Fruit fly (Drosophila melanogaster) whole organism, prepupa: ENCODE measurements around the gene GCC88.

Source experiments
- Blimp-1 ChIP-seq: fragments of 200-800 bp; sonication (Bioruptor generic); optimal IDR thresholded peaks from 3 replicates; lab custom pipeline; 2017; ENCODE audit warnings: missing biosample characterization, missing genetic modification characterization, mild to moderate bottlenecking, moderate library complexity, missing genetic modification reagents
- CG10631 ChIP-seq: fragments of 200-800 bp; sonication (Bioruptor generic); optimal IDR thresholded peaks from 2 replicates; lab custom pipeline; 2016; ENCODE audit warnings: missing biosample characterization, missing genetic modification characterization
- CG11294 ChIP-seq: fragments of 200-800 bp; sonication (Bioruptor generic); IDR thresholded peaks from 2 replicates; pipeline ENCODE4 v1.3.6; 2022; ENCODE audit warnings: missing biosample characterization, missing genetic modification characterization
- CG11762 ChIP-seq: fragments of 200-800 bp; sonication (Bioruptor generic); optimal IDR thresholded peaks from 3 replicates; lab custom pipeline; 2016; ENCODE audit warnings: missing biosample characterization, missing genetic modification characterization; ENCODE audit not compliant: insufficient read depth
- CG11902 ChIP-seq: fragments of 200-800 bp; sonication (Bioruptor generic); optimal IDR thresholded peaks from 3 replicates; lab custom pipeline; 2016; ENCODE audit warnings: missing biosample characterization, missing genetic modification characterization
- CG15336 ChIP-seq: fragments of 200-800 bp; sonication (Bioruptor generic); IDR thresholded peaks from 2 replicates; pipeline ENCODE4 v1.3.6; 2022; ENCODE audit warnings: missing biosample characterization, missing genetic modification characterization
- CG1621 ChIP-seq: fragments of 200-800 bp; sonication (Bioruptor generic); optimal IDR thresholded peaks from 3 replicates; lab custom pipeline; 2018; ENCODE audit warnings: missing biosample characterization, mild to moderate bottlenecking, missing genetic modification characterization
- CG16779 ChIP-seq: fragments of 200-800 bp; sonication (Bioruptor generic); optimal IDR thresholded peaks from 3 replicates; lab custom pipeline; 2017; ENCODE audit warnings: missing biosample characterization, mild to moderate bottlenecking, missing genetic modification characterization
- CG32006 ChIP-seq: fragments of 200-800 bp; sonication (Bioruptor generic); optimal IDR thresholded peaks from 3 replicates; lab custom pipeline; 2017; ENCODE audit warnings: missing biosample characterization, mild to moderate bottlenecking, missing genetic modification characterization
- CG34406 ChIP-seq: fragments of 200-800 bp; sonication (Bioruptor generic); optimal IDR thresholded peaks from 3 replicates; lab custom pipeline; 2016; ENCODE audit warnings: missing biosample characterization, missing genetic modification characterization
- CG3919 ChIP-seq: fragments of 200-800 bp; sonication (Bioruptor generic); optimal IDR thresholded peaks from 3 replicates; lab custom pipeline; 2016; ENCODE audit warnings: missing biosample characterization, missing genetic modification characterization
- CG4318 ChIP-seq: fragments of 200-800 bp; sonication (Bioruptor generic); optimal IDR thresholded peaks from 3 replicates; lab custom pipeline; 2017; ENCODE audit warnings: missing biosample characterization, mild to moderate bottlenecking, missing genetic modification characterization
- CG6163 ChIP-seq: fragments of 200-800 bp; sonication (Bioruptor generic); IDR thresholded peaks from 3 replicates; pipeline ENCODE4 v1.3.6; 2022; ENCODE audit warnings: missing biosample characterization, missing genetic modification characterization
- CG6276 ChIP-seq: fragments of 200-800 bp; sonication (Bioruptor generic); optimal IDR thresholded peaks from 2 replicates; lab custom pipeline; 2017; ENCODE audit warnings: missing biosample characterization, mild to moderate bottlenecking, missing genetic modification characterization
- CG6808 ChIP-seq: fragments of 200-800 bp; sonication (Bioruptor generic); optimal IDR thresholded peaks from 3 replicates; lab custom pipeline; 2017; ENCODE audit warnings: missing biosample characterization, missing genetic modification characterization, mild to moderate bottlenecking, moderate library complexity, missing genetic modification reagents
- CG6854 ChIP-seq: fragments of 200-800 bp; sonication (Bioruptor generic); optimal IDR thresholded peaks from 2 replicates; lab custom pipeline; 2017; ENCODE audit warnings: missing biosample characterization, mild to moderate bottlenecking, missing genetic modification characterization
- CG8319 ChIP-seq: fragments of 200-800 bp; sonication (Bioruptor generic); optimal IDR thresholded peaks from 3 replicates; lab custom pipeline; 2016; ENCODE audit warnings: missing biosample characterization, missing genetic modification characterization
- CG8632 ChIP-seq: fragments of 200-800 bp; sonication (Bioruptor generic); optimal IDR thresholded peaks from 3 replicates; lab custom pipeline; 2016; ENCODE audit warnings: missing biosample characterization, missing genetic modification characterization
- CG9139 ChIP-seq: fragments of 200-800 bp; sonication (Bioruptor generic); optimal IDR thresholded peaks from 3 replicates; lab custom pipeline; 2017; ENCODE audit warnings: missing biosample characterization, mild to moderate bottlenecking, missing genetic modification characterization
- Eip75B ChIP-seq: fragments of 200-800 bp; sonication (Bioruptor generic); optimal IDR thresholded peaks from 3 replicates; lab custom pipeline; 2016; ENCODE audit warnings: missing biosample characterization, missing genetic modification characterization
- Eip78C ChIP-seq: fragments of 200-800 bp; sonication (Bioruptor generic); peaks from one replicate; lab custom pipeline; 2016; ENCODE audit warnings: missing biosample characterization, missing genetic modification characterization
- Ets21C ChIP-seq: fragments of 200-800 bp; sonication (Bioruptor generic); optimal IDR thresholded peaks from 3 replicates; lab custom pipeline; 2016; ENCODE audit warnings: missing biosample characterization, missing genetic modification characterization
- Ets96B ChIP-seq: fragments of 200-800 bp; optimal IDR thresholded peaks from 2 replicates; lab custom pipeline; 2019; ENCODE audit warnings: missing biosample characterization, mild to moderate bottlenecking, missing genetic modification characterization, moderate library complexity
- Hr39 ChIP-seq: fragments of 200-800 bp; sonication (Bioruptor generic); optimal IDR thresholded peaks from 2 replicates; lab custom pipeline; 2016; ENCODE audit warnings: missing biosample characterization, missing genetic modification characterization
- Hr4 ChIP-seq: fragments of 200-800 bp; sonication (Bioruptor generic); optimal IDR thresholded peaks from 3 replicates; lab custom pipeline; 2016; ENCODE audit warnings: missing biosample characterization, missing genetic modification characterization
- Lpt ChIP-seq: fragments of 200-800 bp; sonication (Bioruptor generic); optimal IDR thresholded peaks from 3 replicates; lab custom pipeline; 2016; ENCODE audit warnings: missing biosample characterization, missing genetic modification characterization
- OdsH ChIP-seq: fragments of 200-800 bp; sonication (Bioruptor generic); optimal IDR thresholded peaks from 3 replicates; lab custom pipeline; 2016; ENCODE audit warnings: missing biosample characterization, missing genetic modification characterization
- Sox102F ChIP-seq: fragments of 200-800 bp; sonication (Bioruptor generic); optimal IDR thresholded peaks from 2 replicates; lab custom pipeline; 2016; ENCODE audit warnings: missing biosample characterization, mild to moderate bottlenecking, missing genetic modification characterization
- Sox14 ChIP-seq: fragments of 200-800 bp; sonication (Bioruptor generic); optimal IDR thresholded peaks from 3 replicates; lab custom pipeline; 2016; ENCODE audit warnings: missing biosample characterization, missing genetic modification characterization
- Sox15 ChIP-seq: fragments of 200-800 bp; sonication (Bioruptor generic); optimal IDR thresholded peaks from 3 replicates; lab custom pipeline; 2016; ENCODE audit warnings: missing biosample characterization, missing genetic modification characterization
- acj6 ChIP-seq: fragments of 200-800 bp; sonication (Bioruptor generic); optimal IDR thresholded peaks from 3 replicates; lab custom pipeline; 2016; ENCODE audit warnings: missing biosample characterization, missing genetic modification characterization
- dac ChIP-seq: fragments of 200-800 bp; sonication (Bioruptor generic); optimal IDR thresholded peaks from 2 replicates; lab custom pipeline; 2017; ENCODE audit warnings: missing biosample characterization, mild to moderate bottlenecking, missing genetic modification characterization
- dsx ChIP-seq: fragments of 200-800 bp; optimal IDR thresholded peaks from 3 replicates; lab custom pipeline; 2019; ENCODE audit warnings: missing biosample characterization, mild to moderate bottlenecking, missing genetic modification characterization, moderate library complexity; ENCODE audit not compliant: poor library complexity, severe bottlenecking
- esn ChIP-seq: fragments of 200-800 bp; sonication (Bioruptor generic); optimal IDR thresholded peaks from 2 replicates; lab custom pipeline; 2016; ENCODE audit warnings: missing biosample characterization, mild to moderate bottlenecking, missing genetic modification characterization, moderate library complexity
- fd85E ChIP-seq: fragments of 200-800 bp; sonication (Bioruptor generic); optimal IDR thresholded peaks from 3 replicates; lab custom pipeline; 2016; ENCODE audit warnings: missing biosample characterization, missing genetic modification characterization
- fkh ChIP-seq: fragments of 200-800 bp; sonication (Bioruptor generic); optimal IDR thresholded peaks from 3 replicates; lab custom pipeline; 2017; ENCODE audit warnings: missing biosample characterization, mild to moderate bottlenecking, missing genetic modification characterization, moderate library complexity
- lz ChIP-seq: fragments of 200-800 bp; sonication (Bioruptor generic); optimal IDR thresholded peaks from 3 replicates; lab custom pipeline; 2016; ENCODE audit warnings: missing biosample characterization, missing genetic modification characterization
- net ChIP-seq: fragments of 200-800 bp; sonication (Bioruptor generic); optimal IDR thresholded peaks from 3 replicates; lab custom pipeline; 2016; ENCODE audit warnings: missing biosample characterization, missing genetic modification characterization
- pdm3 ChIP-seq: fragments of 200-800 bp; sonication (Bioruptor generic); optimal IDR thresholded peaks from 3 replicates; lab custom pipeline; 2016; ENCODE audit warnings: missing biosample characterization, missing genetic modification characterization
- salr ChIP-seq, 2 experiments: fragments of 200-800 bp; sonication (Bioruptor generic); optimal IDR thresholded peaks; 3 replicates each; lab custom pipeline; 2016 to 2018; ENCODE audit warnings: missing biosample characterization in 2 of 2, missing genetic modification characterization in 2 of 2, mild to moderate bottlenecking in 1 of 2
- spab ChIP-seq: fragments of 200-800 bp; sonication (Bioruptor generic); optimal IDR thresholded peaks from 2 replicates; lab custom pipeline; 2017; ENCODE audit warnings: missing biosample characterization, mild to moderate bottlenecking, missing genetic modification characterization, missing genetic modification reagents
- ss ChIP-seq, 2 experiments: fragments of 200-800 bp; sonication (Bioruptor generic); optimal IDR thresholded peaks; 2 replicates in 1 of 2; 3 replicates in 1 of 2; lab custom pipeline; 2017 to 2018; ENCODE audit warnings: mild to moderate bottlenecking in 2 of 2, missing biosample characterization in 2 of 2, missing genetic modification characterization in 2 of 2, moderate library complexity in 1 of 2
- svp ChIP-seq: fragments of 200-800 bp; sonication (Bioruptor generic); peaks from one replicate; lab custom pipeline; 2016; ENCODE audit warnings: missing biosample characterization, missing genetic modification characterization
- topi ChIP-seq: fragments of 200-800 bp; sonication (Bioruptor generic); optimal IDR thresholded peaks from 3 replicates; lab custom pipeline; 2016; ENCODE audit warnings: missing biosample characterization, missing genetic modification characterization
- vri ChIP-seq: fragments of 200-800 bp; sonication (Bioruptor generic); optimal IDR thresholded peaks from 3 replicates; lab custom pipeline; 2016; ENCODE audit warnings: missing biosample characterization, mild to moderate bottlenecking, missing genetic modification characterization

Gene GCC88

dm6 chr3R:11209801-11210402, 20.5 kb downstream of the GCC88 start, which contains the start of the genes SdhC and Tctp (continued):
- peak; percentile 31 for TF ChIP-seq Lpt (GFP tag; lab: Kevin White, UChicago)
- peak; percentile 28 for TF ChIP-seq Ets21C (GFP tag; lab: Kevin White, UChicago)
- TF ChIP-seq CG6163: peak; percentile 42; the same call in 2 of the 3 replicates
- peak; percentile 47 for TF ChIP-seq lz (GFP tag; lab: Kevin White, UChicago)
- peak; percentile 42 for TF ChIP-seq Hr4 (GFP tag; lab: Kevin White, UChicago)
- peak; percentile 5 for TF ChIP-seq net
- TF ChIP-seq CG4318 (GFP tag; lab: Kevin White, UChicago): no peak
- peak; percentile 19 for TF ChIP-seq CG1621
- TF ChIP-seq CG8319 (GFP tag; lab: Kevin White, UChicago): no peak
- no peak for TF ChIP-seq Ets96B (tag; lab: Kevin White, UChicago)
- peak; percentile 62 for TF ChIP-seq CG10631
- peak; percentile 12 for TF ChIP-seq Hr39 (GFP tag; lab: Kevin White, UChicago)
- peak; percentile 52 for TF ChIP-seq pdm3
- TF ChIP-seq svp: peak; percentile 74
- peak; percentile 85 for TF ChIP-seq Eip78C (GFP tag; lab: Kevin White, UChicago)
- peak; percentile 12 for TF ChIP-seq CG6808
- TF ChIP-seq fd85E (GFP tag; lab: Kevin White, UChicago): no peak
- no peak for TF ChIP-seq CG11902
- TF ChIP-seq acj6 (GFP tag; lab: Kevin White, UChicago): peak; percentile 24
- peak; percentile 43 for TF ChIP-seq OdsH

- TF ChIP-seq Sox14: no peak
- TF ChIP-seq vri (GFP tag; lab: Kevin White, UChicago): peak; percentile 71
- no peak for TF ChIP-seq CG11902
- TF ChIP-seq Ets21C (GFP tag; lab: Kevin White, UChicago): no peak
- TF ChIP-seq fd85E (GFP tag; lab: Kevin White, UChicago): no peak
- no peak for TF ChIP-seq salr (GFP tag; optimal IDR thresholded peaks at IDR 0.05; lab: Kevin White, UChicago)
- no peak for TF ChIP-seq CG4318 (GFP tag; lab: Kevin White, UChicago)
- TF ChIP-seq svp: no peak
- TF ChIP-seq topi: peak; percentile 23
- peak; percentile 77 for TF ChIP-seq CG9139
- no peak for TF ChIP-seq CG10631
- TF ChIP-seq fkh (GFP tag; lab: Kevin White, UChicago): peak; percentile 23
- TF ChIP-seq CG32006: no peak
- no peak for TF ChIP-seq CG15336 (GFP tag; lab: Robert Waterston, UW)
- peak; percentile 93 for TF ChIP-seq Eip78C (GFP tag; lab: Kevin White, UChicago)
- no peak for TF ChIP-seq spab (GFP tag; lab: Kevin White, UChicago)
- TF ChIP-seq ss (GFP tag; optimal IDR thresholded peaks at IDR 0.05; lab: Kevin White, UChicago): peak in 1 of 2 experiments; percentile 58
- TF ChIP-seq CG6854: no peak
- no peak for TF ChIP-seq Eip75B (GFP tag; lab: Kevin White, UChicago)
- TF ChIP-seq dac (GFP tag; lab: Kevin White, UChicago): no peak
Measured at dm6 chr3R:11208766-11209331, 21.6 kb downstream of the GCC88 start.

dm6 chr3R:11200885-11201421, 29.4 kb downstream of the GCC88 start:
- TF ChIP-seq CG10631: peak; percentile 62
- no peak for TF ChIP-seq Blimp-1
- TF ChIP-seq CG3919 (GFP tag; lab: Kevin White, UChicago): peak; percentile 58
- peak; percentile 70 for TF ChIP-seq Sox102F (GFP tag; lab: Kevin White, UChicago)
- peak; percentile 44 for TF ChIP-seq Sox14
- peak; percentile 47 for TF ChIP-seq CG16779 (tag; lab: Kevin White, UChicago)
- no peak for TF ChIP-seq CG1621
- peak; percentile 50 for TF ChIP-seq Sox15 (GFP tag; lab: Kevin White, UChicago)
- no peak for TF ChIP-seq CG6854
- TF ChIP-seq CG11762 (GFP tag; lab: Kevin White, UChicago): peak; percentile 41
- peak; percentile 74 for TF ChIP-seq OdsH
- peak in 1 of 2 experiments; percentile 41 for TF ChIP-seq salr (GFP tag; optimal IDR thresholded peaks at IDR 0.05; lab: Kevin White, UChicago)
- peak; percentile 77 for TF ChIP-seq esn (GFP tag; lab: Kevin White, UChicago)
- peak; percentile 89 for TF ChIP-seq svp
- TF ChIP-seq vri (GFP tag; lab: Kevin White, UChicago): peak; percentile 98
- TF ChIP-seq dsx (GFP tag; lab: Kevin White, UChicago): peak; percentile 50
- TF ChIP-seq CG11294 (GFP tag; lab: Robert Waterston, UW): no peak
- peak; percentile 68 for TF ChIP-seq topi
- TF ChIP-seq CG6276 (GFP tag; lab: Kevin White, UChicago): peak; percentile 42
- TF ChIP-seq CG34406 (GFP tag; lab: Kevin White, UChicago): peak; percentile 66
- peak; percentile 59 for TF ChIP-seq CG8632
- TF ChIP-seq Ets21C (GFP tag; lab: Kevin White, UChicago): no peak
